Worm (Caenorhabditis elegans): ENCODE measurements around the gene gcy-5.

- TF ChIP-seq hmg-11 (tag; optimal IDR thresholded peaks at IDR 0.05) (no peak), pha-4 (tag; optimal IDR thresholded peaks at IDR 0.05) (no peak), ceh-16 (tag; optimal IDR thresholded peaks at IDR 0.05) (no peak), mdl-1 (tag; optimal IDR thresholded peaks at IDR 0.05) (no peak), egl-27 (tag; optimal IDR thresholded peaks at IDR 0.05) (no peak), skn-1 (tag; optimal IDR thresholded peaks at IDR 0.05) (no peak), nhr-25 (tag; optimal IDR thresholded peaks at IDR 0.05) (no peak), lin-39 (tag; optimal IDR thresholded peaks at IDR 0.05) (no peak), aly-2 (tag; optimal IDR thresholded peaks at IDR 0.05) (no peak), lsy-12 (tag; optimal IDR thresholded peaks at IDR 0.05) (no peak), fos-1 (tag; optimal IDR thresholded peaks at IDR 0.05) (no peak), elt-3 (tag; optimal IDR thresholded peaks at IDR 0.05) (no peak), elt-1 (tag; optimal IDR thresholded peaks at IDR 0.05) (no peak)
Observed at ce11 chrII:10284991-10285390, 31.0 kb downstream of the gcy-5 start.
